Worm (Caenorhabditis elegans): ENCODE data around the gene sel-5.
A peak's percentile ranks its signal among the peaks of the same experiment; 100 is the strongest.

Gene sel-5

ce11 chrIII:4562070-4562788 lies 16.0 kb downstream of the sel-5 start, which contains the start of gene pan-1 (continued):
- TF ChIP-seq sox-4 (tag; optimal IDR thresholded peaks at IDR 0.05), result no peak
- peak; percentile 22 for TF ChIP-seq nhr-47 (tag; optimal IDR thresholded peaks at IDR 0.05)
- no peak for TF ChIP-seq sptf-1 (tag; optimal IDR thresholded peaks at IDR 0.05)
- TF ChIP-seq aly-2 (tag; optimal IDR thresholded peaks at IDR 0.05), result no peak
- no peak for TF ChIP-seq nhr-84 (tag; optimal IDR thresholded peaks at IDR 0.05)
- TF ChIP-seq fkh-10 (GFP tag; optimal IDR thresholded peaks at IDR 0.05), result no peak
- TF ChIP-seq hlh-17 (GFP tag; optimal IDR thresholded peaks at IDR 0.05; ENCODE audit: borderline replicate concordance), result no peak
- TF ChIP-seq ces-1 (GFP tag; optimal IDR thresholded peaks at IDR 0.05), result no peak
- no peak for TF ChIP-seq nhr-20 (tag; optimal IDR thresholded peaks at IDR 0.05)
- TF ChIP-seq unc-62 (GFP tag; optimal IDR thresholded peaks at IDR 0.05), result no peak
- TF ChIP-seq zag-1 (tag; optimal IDR thresholded peaks at IDR 0.05), result no peak
- TF ChIP-seq fos-1 (tag; optimal IDR thresholded peaks at IDR 0.05), result no peak
- peak; percentile 39 for TF ChIP-seq nhr-71 (tag; optimal IDR thresholded peaks at IDR 0.05)
- TF ChIP-seq Y116A8C.19 (tag; optimal IDR thresholded peaks at IDR 0.05; ENCODE audit: borderline replicate concordance), result no peak
- TF ChIP-seq nhr-76 (tag; optimal IDR thresholded peaks at IDR 0.05), result no peak
- TF ChIP-seq ztf-11 (tag; optimal IDR thresholded peaks at IDR 0.05), result no peak
- TF ChIP-seq nhr-19 (GFP tag; conservative IDR thresholded peaks at IDR 0.05), result no peak
- TF ChIP-seq pag-3 (tag; optimal IDR thresholded peaks at IDR 0.05; ENCODE audit: borderline replicate concordance, insufficient read depth), result no peak
- TF ChIP-seq dpl-1 (GFP tag; optimal IDR thresholded peaks at IDR 0.05), result peak in 1 of 3 experiments; percentile 18
- no peak for TF ChIP-seq xbp-1 (tag; optimal IDR thresholded peaks at IDR 0.05)
- TF ChIP-seq unc-86 (tag; optimal IDR thresholded peaks at IDR 0.05), result no peak
- no peak for TF ChIP-seq C34B4.2 (tag; optimal IDR thresholded peaks at IDR 0.05)
- TF ChIP-seq dsc-1 (tag; optimal IDR thresholded peaks at IDR 0.05), result no peak
- no peak for TF ChIP-seq C04F5.9 (tag; optimal IDR thresholded peaks at IDR 0.05)
- TF ChIP-seq mdl-1 (tag; optimal IDR thresholded peaks at IDR 0.05), result no peak
- peak; percentile 20 for TF ChIP-seq snpc-4 (tag; optimal IDR thresholded peaks at IDR 0.05)
- no peak for TF ChIP-seq ceh-90 (tag; optimal IDR thresholded peaks at IDR 0.05)
- no peak for TF ChIP-seq pax-3 (tag; optimal IDR thresholded peaks at IDR 0.05)
- no peak for TF ChIP-seq ceh-88 (GFP tag; IDR thresholded peaks at IDR 0.05)
- no peak for TF ChIP-seq tbx-2 (tag; optimal IDR thresholded peaks at IDR 0.05)
- TF ChIP-seq sup-37 (GFP tag; optimal IDR thresholded peaks at IDR 0.05), result no peak
- TF ChIP-seq blmp-1 (tag; optimal IDR thresholded peaks at IDR 0.05), result no peak
- peak; percentile 7 to 35 for TF ChIP-seq efl-1 (optimal IDR thresholded peaks at IDR 0.05)
- TF ChIP-seq efl-1 (GFP tag; optimal IDR thresholded peaks at IDR 0.05 in 1 of 2), result no peak
- TF ChIP-seq nhr-12 (tag; optimal IDR thresholded peaks at IDR 0.05), result no peak
- no peak for TF ChIP-seq mab-9 (GFP tag; IDR thresholded peaks at IDR 0.05)
- peak; percentile 33 for TF ChIP-seq swsn-7 (tag; optimal IDR thresholded peaks at IDR 0.05)
- no peak for TF ChIP-seq jun-1 (tag; optimal IDR thresholded peaks at IDR 0.05)
- TF ChIP-seq nhr-237 (tag; optimal IDR thresholded peaks at IDR 0.05), result no peak
- no peak for TF ChIP-seq lin-13 (GFP tag; optimal IDR thresholded peaks at IDR 0.05)
- TF ChIP-seq irx-1 (tag; optimal IDR thresholded peaks at IDR 0.05), result no peak
- TF ChIP-seq unc-98 (GFP tag; IDR thresholded peaks at IDR 0.05), result no peak
- TF ChIP-seq vab-15 (tag; optimal IDR thresholded peaks at IDR 0.05), result no peak
- no peak for TF ChIP-seq egl-27 (tag; optimal IDR thresholded peaks at IDR 0.05)
- no peak for TF ChIP-seq ama-1 (optimal IDR thresholded peaks at IDR 0.05)
